Comparison of ENCODE assay signal across 2 fruit fly cellular contexts in genomic region chr3R:22194763-22195410, dm6.
TF ChIP-seq lines count a peak whose summit lies in the region.

No protein-coding gene starts in this region.

TF ChIP-seq in whole organism, embryonic, 481 proteins besides CTCF, POLR2A, EP300 and RAD21 (continued from another document and continues in another):
- TF ChIP-seq croc (GFP tag; conservative IDR thresholded peaks at IDR 0.05; lab: Robert Waterston, UW) (no peak), lbe (GFP tag; optimal IDR thresholded peaks at IDR 0.05; lab: Kevin White, UChicago) (no peak), CG2712 (tag; optimal IDR thresholded peaks at IDR 0.05; lab: Kevin White, UChicago) (peak; percentile 1), Hr3 (GFP tag; optimal IDR thresholded peaks at IDR 0.05; lab: Kevin White, UChicago) (no peak), amos (GFP tag; IDR thresholded peaks at IDR 0.05; lab: Robert Waterston, UW; ENCODE audit: partially characterized antibody) (no peak), Oli (tag; optimal IDR thresholded peaks at IDR 0.05; lab: Kevin White, UChicago) (no peak), CG32772 (GFP tag; IDR thresholded peaks at IDR 0.05; lab: Robert Waterston, UW) (no peak), Bgb (GFP tag; IDR thresholded peaks at IDR 0.05; lab: Robert Waterston, UW; ENCODE audit: partially characterized antibody) (no peak), CG6791 (GFP tag; IDR thresholded peaks at IDR 0.05; lab: Robert Waterston, UW; ENCODE audit: partially characterized antibody) (no peak), CG2129 (GFP tag; IDR thresholded peaks at IDR 0.05; lab: Robert Waterston, UW; ENCODE audit: partially characterized antibody) (no peak), CkIIα-i1 (GFP tag; IDR thresholded peaks at IDR 0.05; lab: Robert Waterston, UW) (no peak), h (optimal IDR thresholded peaks at IDR 0.05; lab: Kevin White, UChicago) (no peak), Spps (tag; optimal IDR thresholded peaks at IDR 0.05; lab: Kevin White, UChicago) (no peak), chn (GFP tag; optimal IDR thresholded peaks at IDR 0.05; lab: Kevin White, UChicago) (no peak), B-H1 (GFP tag; IDR thresholded peaks at IDR 0.05; lab: Robert Waterston, UW) (no peak), tll (GFP tag; optimal IDR thresholded peaks at IDR 0.05; lab: Kevin White, UChicago) (no peak), slou (GFP tag; optimal IDR thresholded peaks at IDR 0.05; lab: Kevin White, UChicago) (no peak), CG17802 (tag; optimal IDR thresholded peaks at IDR 0.05; lab: Kevin White, UChicago) (no peak), sens-2 (GFP tag; IDR thresholded peaks at IDR 0.05; lab: Robert Waterston, UW) (no peak), gce (GFP tag; IDR thresholded peaks at IDR 0.05; lab: Robert Waterston, UW) (no peak), HmgD (GFP tag; optimal IDR thresholded peaks at IDR 0.05; lab: Kevin White, UChicago) (no peak), CG1233 (GFP tag; optimal IDR thresholded peaks at IDR 0.05; lab: Kevin White, UChicago) (no peak), Jarid2 (GFP tag; optimal IDR thresholded peaks at IDR 0.05; lab: Kevin White, UChicago) (no peak), hth (optimal IDR thresholded peaks at IDR 0.05; lab: Kevin White, UChicago) (no peak), Dll (GFP tag; IDR thresholded peaks at IDR 0.05; lab: Robert Waterston, UW; ENCODE audit: partially characterized antibody) (no peak), kni (GFP tag; optimal IDR thresholded peaks at IDR 0.05; lab: Kevin White, UChicago) (no peak), CG18262 (tag; optimal IDR thresholded peaks at IDR 0.05; lab: Kevin White, UChicago) (peak; percentile 9), dpn (GFP tag; optimal IDR thresholded peaks at IDR 0.05; lab: Kevin White, UChicago) (no peak), jumu (GFP tag; optimal IDR thresholded peaks at IDR 0.05; lab: Kevin White, UChicago) (no peak), Dref (GFP tag; IDR thresholded peaks at IDR 0.05; lab: Robert Waterston, UW) (no peak), fd96Cb (tag; optimal IDR thresholded peaks at IDR 0.05; lab: Kevin White, UChicago) (no peak), HLH3B (GFP tag; IDR thresholded peaks at IDR 0.05; lab: Robert Waterston, UW) (no peak), CG13296 (GFP tag; optimal IDR thresholded peaks at IDR 0.05; lab: Kevin White, UChicago) (no peak), CG8290 (GFP tag; optimal IDR thresholded peaks at IDR 0.05; lab: Kevin White, UChicago) (no peak), CG8290 (tag; optimal IDR thresholded peaks at IDR 0.05; lab: Kevin White, UChicago) (no peak), CG12942 (GFP tag; optimal IDR thresholded peaks at IDR 0.05; lab: Kevin White, UChicago) (no peak), CG2120 (GFP tag; optimal IDR thresholded peaks at IDR 0.05; lab: Kevin White, UChicago) (no peak), tna (GFP tag; IDR thresholded peaks at IDR 0.05; lab: Robert Waterston, UW; ENCODE audit: partially characterized antibody) (no peak), dan (GFP tag; IDR thresholded peaks at IDR 0.05; lab: Robert Waterston, UW) (no peak), trem (tag; optimal IDR thresholded peaks at IDR 0.05; lab: Kevin White, UChicago) (no peak), CG17359 (tag; optimal IDR thresholded peaks at IDR 0.05; lab: Kevin White, UChicago) (no peak), nom (GFP tag; optimal IDR thresholded peaks at IDR 0.05; lab: Kevin White, UChicago) (peak; percentile 3), Vsx1 (GFP tag; optimal IDR thresholded peaks at IDR 0.05; lab: Kevin White, UChicago) (no peak), grau (tag; optimal IDR thresholded peaks at IDR 0.05; lab: Kevin White, UChicago) (peak; percentile 37), ken (GFP tag; IDR thresholded peaks at IDR 0.05; lab: Robert Waterston, UW) (no peak), CG4617 (GFP tag; optimal IDR thresholded peaks at IDR 0.05; lab: Kevin White, UChicago; ENCODE audit: borderline replicate concordance) (no peak), zen2 (GFP tag; IDR thresholded peaks at IDR 0.05; lab: Robert Waterston, UW; ENCODE audit: partially characterized antibody) (no peak), eve (GFP tag; optimal IDR thresholded peaks at IDR 0.05; lab: Kevin White, UChicago) (no peak), ftz-f1 (GFP tag; optimal IDR thresholded peaks at IDR 0.05; lab: Kevin White, UChicago) (no peak), otp (GFP tag; IDR thresholded peaks at IDR 0.05; lab: Robert Waterston, UW) (no peak), gem (tag; optimal IDR thresholded peaks at IDR 0.05; lab: Kevin White, UChicago) (peak; percentile 30), Sin3A (optimal IDR thresholded peaks at IDR 0.05; lab: Kevin White, UChicago) (no peak), CG12155 (GFP tag; optimal IDR thresholded peaks at IDR 0.05; lab: Kevin White, UChicago) (no peak), CG1832 (GFP tag; optimal IDR thresholded peaks at IDR 0.05; lab: Kevin White, UChicago) (no peak), MESR4 (GFP tag; optimal IDR thresholded peaks at IDR 0.05; lab: Kevin White, UChicago) (no peak), shn (GFP tag; optimal IDR thresholded peaks at IDR 0.05; lab: Kevin White, UChicago) (no peak), ac (GFP tag; optimal IDR thresholded peaks at IDR 0.05; lab: Kevin White, UChicago) (no peak), CG34224 (GFP tag; IDR thresholded peaks at IDR 0.05; lab: Robert Waterston, UW; ENCODE audit: partially characterized antibody) (no peak), Sox100B (GFP tag; optimal IDR thresholded peaks at IDR 0.05; lab: Kevin White, UChicago) (no peak), usp (GFP tag; optimal IDR thresholded peaks at IDR 0.05; lab: Kevin White, UChicago) (no peak), CG12219 (GFP tag; optimal IDR thresholded peaks at IDR 0.05; lab: Kevin White, UChicago) (no peak), Eip74EF (GFP tag; optimal IDR thresholded peaks at IDR 0.05; lab: Kevin White, UChicago) (no peak), Rfx (GFP tag; IDR thresholded peaks at IDR 0.05; lab: Robert Waterston, UW) (no peak), CG4360 (GFP tag; IDR thresholded peaks at IDR 0.05; lab: Robert Waterston, UW) (no peak), NC2α (GFP tag; optimal IDR thresholded peaks at IDR 0.05; lab: Kevin White, UChicago) (no peak), pita (GFP tag; optimal IDR thresholded peaks at IDR 0.05; lab: Kevin White, UChicago) (no peak), ci (GFP tag; IDR thresholded peaks at IDR 0.05; lab: Robert Waterston, UW) (0 out of 3 replicates have a peak, but pooled peaks have one; percentile 10), dm (GFP tag; optimal IDR thresholded peaks at IDR 0.05; lab: Kevin White, UChicago) (no peak), CG3838 (GFP tag; optimal IDR thresholded peaks at IDR 0.05; lab: Kevin White, UChicago) (no peak)

TF ChIP-seq in whole organism, prepupa, 60 proteins besides CTCF, POLR2A, EP300 and RAD21 (continued from another document):
- TF ChIP-seq CG3032 (tag; optimal IDR thresholded peaks at IDR 0.05; lab: Kevin White, UChicago) (peak; percentile 79), ss (GFP tag; optimal IDR thresholded peaks at IDR 0.05; lab: Kevin White, UChicago) (peak; percentile 13 to 59), Sox14 (GFP tag; optimal IDR thresholded peaks at IDR 0.05; lab: Kevin White, UChicago) (peak; percentile 53), achi (GFP tag; optimal IDR thresholded peaks at IDR 0.05; lab: Kevin White, UChicago) (peak; percentile 63), CG11294 (GFP tag; IDR thresholded peaks at IDR 0.05; lab: Robert Waterston, UW) (no peak), Ets96B (tag; optimal IDR thresholded peaks at IDR 0.05; lab: Kevin White, UChicago) (peak; percentile 80), CG32006 (GFP tag; optimal IDR thresholded peaks at IDR 0.05; lab: Kevin White, UChicago) (peak; percentile 27), fkh (GFP tag; optimal IDR thresholded peaks at IDR 0.05; lab: Kevin White, UChicago) (no peak), net (GFP tag; optimal IDR thresholded peaks at IDR 0.05; lab: Kevin White, UChicago) (peak; percentile 20), CG4318 (GFP tag; optimal IDR thresholded peaks at IDR 0.05; lab: Kevin White, UChicago) (peak; percentile 17), CG7368 (GFP tag; optimal IDR thresholded peaks at IDR 0.05; lab: Kevin White, UChicago) (no peak), Hr38 (GFP tag; optimal IDR thresholded peaks at IDR 0.05; lab: Kevin White, UChicago) (no peak), Hr39 (GFP tag; optimal IDR thresholded peaks at IDR 0.05; lab: Kevin White, UChicago) (peak; percentile 55), spab (GFP tag; optimal IDR thresholded peaks at IDR 0.05; lab: Kevin White, UChicago) (peak; percentile 65), fd85E (GFP tag; optimal IDR thresholded peaks at IDR 0.05; lab: Kevin White, UChicago) (no peak), eg (GFP tag; IDR thresholded peaks at IDR 0.05; lab: Robert Waterston, UW) (no peak), dsx (GFP tag; optimal IDR thresholded peaks at IDR 0.05; lab: Kevin White, UChicago; ENCODE audit: poor library complexity, severe bottlenecking) (peak; percentile 93), CG9139 (GFP tag; optimal IDR thresholded peaks at IDR 0.05; lab: Kevin White, UChicago) (peak; percentile 24), CG11762 (GFP tag; optimal IDR thresholded peaks at IDR 0.05; lab: Kevin White, UChicago; ENCODE audit: insufficient read depth) (no peak), cyc (GFP tag; optimal IDR thresholded peaks at IDR 0.05; lab: Kevin White, UChicago) (peak; percentile 37), topi (GFP tag; optimal IDR thresholded peaks at IDR 0.05; lab: Kevin White, UChicago) (peak; percentile 78), CG6808 (GFP tag; optimal IDR thresholded peaks at IDR 0.05; lab: Kevin White, UChicago) (peak; percentile 75), esn (GFP tag; optimal IDR thresholded peaks at IDR 0.05; lab: Kevin White, UChicago) (peak; percentile 84), lz (GFP tag; optimal IDR thresholded peaks at IDR 0.05; lab: Kevin White, UChicago) (peak; percentile 68), CG6792 (GFP tag; optimal IDR thresholded peaks at IDR 0.05; lab: Kevin White, UChicago) (peak; percentile 26), Eip93F (GFP tag; optimal IDR thresholded peaks at IDR 0.05; lab: Kevin White, UChicago) (no peak), Sox102F (GFP tag; optimal IDR thresholded peaks at IDR 0.05; lab: Kevin White, UChicago) (peak; percentile 74), salr (GFP tag; optimal IDR thresholded peaks at IDR 0.05; lab: Kevin White, UChicago) (peak in 1 of 2 experiments; percentile 39), CG11902 (GFP tag; optimal IDR thresholded peaks at IDR 0.05; lab: Kevin White, UChicago) (no peak), CG6276 (GFP tag; optimal IDR thresholded peaks at IDR 0.05; lab: Kevin White, UChicago) (no peak), Lpt (GFP tag; optimal IDR thresholded peaks at IDR 0.05; lab: Kevin White, UChicago) (no peak), CG3919 (GFP tag; optimal IDR thresholded peaks at IDR 0.05; lab: Kevin White, UChicago) (peak; percentile 7), fd59A (GFP tag; optimal IDR thresholded peaks at IDR 0.05; lab: Kevin White, UChicago) (peak; percentile 62), CG10669 (GFP tag; optimal IDR thresholded peaks at IDR 0.05; lab: Kevin White, UChicago) (peak; percentile 74), CG16779 (tag; optimal IDR thresholded peaks at IDR 0.05; lab: Kevin White, UChicago) (peak; percentile 24), CG8319 (GFP tag; optimal IDR thresholded peaks at IDR 0.05; lab: Kevin White, UChicago) (no peak)
